Worm (Caenorhabditis elegans) whole organism, young adult: ENCODE data around the gene ent-4.

Experiments
- B0261.1 ChIP-seq: sonication (generic microtip); optimal IDR thresholded peaks from 2 replicates; lab custom pipeline; 2016; ENCODE audit warnings: mild to moderate bottlenecking, missing genetic modification characterization, moderate library complexity, missing compliant biosample characterization
- D2030.7 ChIP-seq: fragments of 200-800 bp; sonication (Bioruptor generic); IDR thresholded peaks from 2 replicates; pipeline ENCODE4 v1.3.6; 2022; ENCODE audit warnings: missing genetic modification reagents, missing genetic modification characterization, missing compliant biosample characterization
- F49E8.2 ChIP-seq: sonication (generic microtip); optimal IDR thresholded peaks from 3 replicates; lab custom pipeline; 2017; ENCODE audit warnings: missing genetic modification characterization, mild to moderate bottlenecking, missing compliant biosample characterization, antibody characterized with exemption, moderate library complexity; ENCODE audit not compliant: insufficient read depth
- K11D2.4 ChIP-seq: fragments of 200-800 bp; sonication (Bioruptor generic); IDR thresholded peaks from 2 replicates; pipeline ENCODE4 v1.3.6; 2022; ENCODE audit warnings: missing genetic modification reagents, missing genetic modification characterization, missing compliant biosample characterization
- Y53G8AR.9 ChIP-seq: fragments of 200-800 bp; sonication (Bioruptor generic); conservative IDR thresholded peaks from 2 replicates; pipeline ENCODE4 v1.3.6; 2022; ENCODE audit warnings: missing genetic modification reagents, missing genetic modification characterization, missing compliant biosample characterization
- Y95B8A.8 ChIP-seq: fragments of 200-800 bp; sonication (Bioruptor generic); IDR thresholded peaks from 2 replicates; pipeline ENCODE4 v1.3.6; 2022; ENCODE audit warnings: missing genetic modification reagents, missing genetic modification characterization, missing compliant biosample characterization
- ZK185.1 ChIP-seq: sonication (generic microtip); optimal IDR thresholded peaks from 2 replicates; lab custom pipeline; 2016; ENCODE audit warnings: mild to moderate bottlenecking, missing genetic modification characterization, missing compliant biosample characterization; ENCODE audit not compliant: poor library complexity, severe bottlenecking
- attf-3 ChIP-seq: fragments of 200-800 bp; sonication (Bioruptor generic); conservative IDR thresholded peaks from 2 replicates; pipeline ENCODE4 v1.3.6; 2022; ENCODE audit warnings: missing genetic modification reagents, missing genetic modification characterization, missing compliant biosample characterization
- attf-5 ChIP-seq: fragments of 200-800 bp; sonication (Bioruptor generic); optimal IDR thresholded peaks from 2 replicates; lab custom pipeline; 2018; ENCODE audit warnings: mild to moderate bottlenecking, missing genetic modification characterization, missing compliant biosample characterization
- bed-2 ChIP-seq: fragments of 200-800 bp; sonication (Bioruptor generic); IDR thresholded peaks from 2 replicates; pipeline ENCODE4 v1.3.6; 2022; ENCODE audit warnings: missing genetic modification reagents, missing genetic modification characterization, missing compliant biosample characterization
- cebp-1 ChIP-seq, 2 experiments: fragments of 200-800 bp in 1 of 2; sonication (Bioruptor generic) in 1 of 2; sonication (generic microtip) in 1 of 2; IDR thresholded peaks in 1 of 2; optimal IDR thresholded peaks in 1 of 2; 2 replicates each; pipeline versions ENCODE4 v1.3.6 to Lab custom; 2017 to 2022; ENCODE audit warnings: missing compliant biosample characterization in 2 of 2, missing genetic modification characterization in 2 of 2, mild to moderate bottlenecking in 1 of 2, missing genetic modification reagents in 1 of 2, moderate library complexity in 1 of 2
- ceh-27 ChIP-seq: fragments of 200-800 bp; sonication (Bioruptor generic); optimal IDR thresholded peaks from 2 replicates; lab custom pipeline; 2018; ENCODE audit warnings: mild to moderate bottlenecking, missing genetic modification characterization, moderate library complexity, missing compliant biosample characterization
- ceh-79 ChIP-seq: sonication (generic microtip); optimal IDR thresholded peaks from 2 replicates; lab custom pipeline; 2017; ENCODE audit warnings: mild to moderate bottlenecking, missing genetic modification characterization, missing compliant biosample characterization
- ceh-91 ChIP-seq: fragments of 200-800 bp; sonication (Bioruptor generic); IDR thresholded peaks from 2 replicates; pipeline ENCODE4 v1.3.6; 2022; ENCODE audit warnings: missing genetic modification reagents, missing genetic modification characterization, missing compliant biosample characterization
- egrh-3 ChIP-seq: fragments of 200-800 bp; sonication (Bioruptor generic); IDR thresholded peaks from 2 replicates; pipeline ENCODE4 v1.3.6; 2022; ENCODE audit warnings: missing genetic modification reagents, missing genetic modification characterization, missing compliant biosample characterization
- ekl-4 ChIP-seq: fragments of 200-800 bp; sonication (Bioruptor generic); IDR thresholded peaks from 2 replicates; pipeline ENCODE4 v1.3.6; 2022; ENCODE audit warnings: missing genetic modification reagents, missing genetic modification characterization, missing compliant biosample characterization
- ets-4 ChIP-seq: fragments of 200-800 bp; sonication (Bioruptor generic); optimal IDR thresholded peaks from 2 replicates; lab custom pipeline; 2018; ENCODE audit warnings: mild to moderate bottlenecking, missing genetic modification characterization, missing compliant biosample characterization
- hlh-12 ChIP-seq: sonication (generic microtip); optimal IDR thresholded peaks from 2 replicates; lab custom pipeline; 2016; ENCODE audit warnings: missing genetic modification characterization, missing compliant biosample characterization
- hmg-1.2 ChIP-seq: fragments of 200-800 bp; sonication (Bioruptor generic); IDR thresholded peaks from 2 replicates; pipeline ENCODE4 v1.3.6; 2022; ENCODE audit warnings: missing genetic modification reagents, missing genetic modification characterization, missing compliant biosample characterization
- hmg-20 ChIP-seq: fragments of 200-800 bp; sonication (Bioruptor generic); IDR thresholded peaks from 2 replicates; pipeline ENCODE4 v1.3.6; 2022; ENCODE audit warnings: missing genetic modification reagents, missing genetic modification characterization, missing compliant biosample characterization
- hrde-1 ChIP-seq: sonication (generic microtip); optimal IDR thresholded peaks from 2 replicates; lab custom pipeline; 2016; ENCODE audit warnings: missing genetic modification characterization, mild to moderate bottlenecking, missing compliant biosample characterization, moderate library complexity, missing genotype, missing genetic modification reagents, borderline replicate concordance
- lag-1 ChIP-seq: fragments of 200-800 bp; sonication (Bioruptor generic); IDR thresholded peaks from 2 replicates; pipeline ENCODE4 v1.3.6; 2022; ENCODE audit warnings: missing genetic modification reagents, missing genetic modification characterization, missing compliant biosample characterization
- let-526 ChIP-seq: fragments of 200-800 bp; sonication (Bioruptor generic); IDR thresholded peaks from 2 replicates; pipeline ENCODE4 v1.3.6; 2022; ENCODE audit warnings: missing genetic modification reagents, missing genetic modification characterization, missing compliant biosample characterization
- let-607 ChIP-seq, 2 experiments: fragments of 200-800 bp in 1 of 2; sonication (Bioruptor generic) in 1 of 2; sonication (generic microtip) in 1 of 2; optimal IDR thresholded peaks; 2 replicates each; lab custom pipeline; 2016 to 2018; ENCODE audit warnings: mild to moderate bottlenecking in 2 of 2, missing compliant biosample characterization in 2 of 2, missing genetic modification characterization in 2 of 2, moderate library complexity in 2 of 2, missing genotype in 1 of 2
- lir-1 ChIP-seq: fragments of 200-800 bp; sonication (Bioruptor generic); conservative IDR thresholded peaks from 2 replicates; pipeline ENCODE4 v1.3.6; 2022; ENCODE audit warnings: missing genetic modification reagents, missing genetic modification characterization, missing compliant biosample characterization
- madf-10 ChIP-seq: sonication (generic microtip); optimal IDR thresholded peaks from 2 replicates; lab custom pipeline; 2016; ENCODE audit warnings: mild to moderate bottlenecking, missing genetic modification characterization, missing compliant biosample characterization
- madf-6 ChIP-seq: fragments of 200-800 bp; sonication (Bioruptor generic); IDR thresholded peaks from 2 replicates; pipeline ENCODE4 v1.3.6; 2022; ENCODE audit warnings: missing genetic modification reagents, missing genetic modification characterization, missing compliant biosample characterization
- mel-28 ChIP-seq: sonication (generic microtip); optimal IDR thresholded peaks from 2 replicates; lab custom pipeline; 2016; ENCODE audit warnings: borderline replicate concordance, mild to moderate bottlenecking, missing genetic modification characterization, missing compliant biosample characterization
- nfya-1 ChIP-seq: sonication (generic microtip); optimal IDR thresholded peaks from 2 replicates; lab custom pipeline; 2017; ENCODE audit warnings: antibody characterized with exemption, missing compliant biosample characterization, missing genetic modification characterization, borderline replicate concordance; ENCODE audit not compliant: insufficient read depth
- nfya-2 ChIP-seq: fragments of 200-800 bp; sonication (Bioruptor generic); IDR thresholded peaks from 2 replicates; pipeline ENCODE4 v1.3.6; 2022; ENCODE audit warnings: missing genetic modification reagents, missing genetic modification characterization, missing compliant biosample characterization
- nhr-80 ChIP-seq: sonication (generic microtip); optimal IDR thresholded peaks from 2 replicates; lab custom pipeline; 2016; ENCODE audit warnings: missing genetic modification characterization, missing compliant biosample characterization
- rec-8 ChIP-seq, 2 experiments: sonication (generic microtip); optimal IDR thresholded peaks; 2 replicates each; lab custom pipeline; 2016; ENCODE audit warnings: mild to moderate bottlenecking in 2 of 2, missing genetic modification characterization in 2 of 2, missing genetic modification reagents in 2 of 2, missing genotype in 2 of 2, missing biosample characterization in 1 of 2, missing compliant biosample characterization in 1 of 2, moderate library complexity in 1 of 2
- snpc-1.3 ChIP-seq: sonication (generic microtip); optimal IDR thresholded peaks from 2 replicates; lab custom pipeline; 2017; ENCODE audit warnings: missing genetic modification characterization, mild to moderate bottlenecking, missing compliant biosample characterization, antibody characterized with exemption, moderate library complexity, missing genotype, missing genetic modification reagents; ENCODE audit not compliant: insufficient read depth
- snpc-3.4 ChIP-seq: sonication (generic microtip); optimal IDR thresholded peaks from 2 replicates; lab custom pipeline; 2017; ENCODE audit warnings: missing genetic modification characterization, mild to moderate bottlenecking, missing compliant biosample characterization, antibody characterized with exemption, moderate library complexity, missing genotype, missing genetic modification reagents
- snpc-4 ChIP-seq, 5 experiments: fragments of 150-350 bp in 1 of 5; sonication (generic microtip) in 4 of 5; optimal IDR thresholded peaks; 2 replicates each; lab custom pipeline; 2014 to 2018; ENCODE audit warnings: missing genetic modification characterization in 5 of 5, missing biosample characterization in 3 of 5, antibody characterized with exemption in 2 of 5, mild to moderate bottlenecking in 2 of 5, missing compliant biosample characterization in 2 of 5, missing genotype in 2 of 5, moderate library complexity in 2 of 5, missing genetic modification reagents in 1 of 5
- sptf-2 ChIP-seq: fragments of 200-800 bp; sonication (Bioruptor generic); optimal IDR thresholded peaks from 2 replicates; lab custom pipeline; 2018; ENCODE audit warnings: mild to moderate bottlenecking, missing genetic modification characterization, missing compliant biosample characterization
- tbp1 ChIP-seq: fragments of 200-800 bp; sonication (Bioruptor generic); optimal IDR thresholded peaks from 2 replicates; lab custom pipeline; 2018; ENCODE audit warnings: mild to moderate bottlenecking, missing genetic modification characterization, missing compliant biosample characterization
- unc-62 ChIP-seq: fragments of 150-350 bp; optimal IDR thresholded peaks from 2 replicates; lab custom pipeline; 2014; ENCODE audit warnings: missing biosample characterization, missing genetic modification reagents, missing genetic modification characterization
- ztf-22 ChIP-seq: fragments of 200-800 bp; sonication (Bioruptor generic); optimal IDR thresholded peaks from 2 replicates; lab custom pipeline; 2018; ENCODE audit warnings: mild to moderate bottlenecking, missing genetic modification characterization, moderate library complexity, missing compliant biosample characterization
- ztf-26 ChIP-seq: sonication (generic microtip); optimal IDR thresholded peaks from 2 replicates; lab custom pipeline; 2017; ENCODE audit warnings: missing genetic modification characterization, missing compliant biosample characterization

ent-4 gene

DNA sequence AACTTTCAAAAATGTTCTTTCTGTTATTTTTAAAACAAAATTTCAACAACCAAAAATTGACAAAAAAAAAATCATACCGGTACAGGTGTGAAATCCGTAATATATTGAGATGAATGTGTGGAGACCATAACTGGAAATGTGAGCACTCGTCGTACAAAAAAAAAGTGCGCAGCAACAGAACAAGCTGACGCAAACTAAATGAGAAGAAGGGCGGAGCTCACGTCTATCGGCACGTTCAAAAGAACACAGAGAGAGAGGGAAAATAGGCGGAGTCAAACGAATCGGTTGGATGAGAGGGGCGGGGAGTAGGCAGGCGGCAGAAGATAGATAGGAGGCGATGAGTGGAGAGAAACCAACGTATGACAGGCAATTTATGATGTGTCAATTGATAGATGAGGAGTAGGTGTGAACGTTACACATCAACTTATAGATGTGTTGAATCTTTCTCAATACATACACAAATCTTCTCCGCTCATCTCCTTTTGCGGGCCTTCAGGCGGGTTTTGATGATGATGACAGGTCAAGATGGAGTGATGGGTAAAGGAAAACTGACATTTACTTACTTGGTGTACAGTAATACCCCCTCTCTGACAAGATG lies 22.8 kb upstream of the ent-4 start, which contains the start of gene tlp-1:
Gene tlp-1, minus strand, starts transcription at position 255 of the 598 bp plus-strand sequence.
- TF ChIP-seq unc-62 (peak; percentile 94), let-526 (GFP tag; lab: Robert Waterston, UW) (no peak)

DNA sequence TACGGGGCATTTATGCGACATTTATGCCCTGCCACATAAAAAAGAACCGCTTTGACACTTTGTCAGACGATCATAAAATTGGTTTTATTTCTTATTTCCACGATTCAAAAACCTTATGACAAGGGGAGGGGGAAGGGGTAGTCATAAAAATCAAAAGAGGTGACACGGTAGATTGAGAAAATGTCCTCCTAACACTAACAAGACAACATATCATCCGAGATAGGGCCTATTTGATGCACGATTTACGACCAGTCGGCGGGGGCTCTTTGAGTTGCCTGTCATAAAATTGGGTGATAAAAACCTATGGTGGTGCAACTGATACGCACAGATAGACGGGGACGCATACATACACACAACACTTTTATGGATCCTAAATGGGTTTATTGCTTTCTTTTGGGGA lies 18.8 kb upstream of the ent-4 start:
- TF ChIP-seq ceh-79 (no peak), rec-8 (tag; optimal IDR thresholded peaks at IDR 0.05; lab: Kevin White, UChicago) (no peak), nhr-80 (peak; percentile 78), unc-62 (peak; percentile 68), mel-28 (tag; lab: Kevin White, UChicago) (no peak), let-607 (tag; optimal IDR thresholded peaks at IDR 0.05; lab: Kevin White, UChicago) (peak; percentile 45 to 46)

DNA sequence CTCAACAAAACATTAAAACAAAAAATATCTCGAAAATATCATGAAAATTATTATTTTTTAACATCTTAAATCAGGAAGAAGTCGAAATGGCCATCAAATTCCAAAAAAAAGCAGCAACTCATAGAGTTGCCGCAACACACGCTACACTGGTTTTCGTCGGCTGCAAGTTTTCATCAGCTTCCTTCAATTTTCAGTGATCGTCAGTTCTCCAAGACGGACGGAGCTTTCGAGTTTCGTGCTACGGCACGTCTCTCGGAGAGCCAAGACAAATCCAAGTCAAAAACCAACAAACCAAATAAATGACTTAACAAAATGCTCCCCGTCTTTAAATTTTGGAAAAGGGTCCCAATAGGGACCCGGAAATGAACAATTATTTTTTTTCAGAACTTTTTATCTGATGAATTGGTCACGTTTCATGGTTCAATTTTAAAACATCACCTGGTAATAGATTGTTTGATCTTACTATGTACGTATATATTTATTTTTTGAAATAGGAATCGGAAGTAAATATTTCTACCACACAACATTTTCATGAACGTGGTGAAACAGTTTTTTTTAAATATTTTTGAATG lies 17.6 kb upstream of the ent-4 start:
- no peak for TF ChIP-seq ceh-27
- no peak for TF ChIP-seq snpc-1.3 (tag; lab: Kevin White, UChicago)
- TF ChIP-seq attf-3 (GFP tag; lab: Robert Waterston, UW) = no peak
- TF ChIP-seq attf-5 (GFP tag; lab: Kevin White, UChicago) = no peak
- TF ChIP-seq ets-4 (GFP tag; lab: Kevin White, UChicago) = no peak
- TF ChIP-seq madf-10 (tag; lab: Kevin White, UChicago) = no peak
- no peak for TF ChIP-seq mel-28 (tag; lab: Kevin White, UChicago)
- TF ChIP-seq D2030.7 (GFP tag; lab: Robert Waterston, UW) = peak; percentile 18; the same call in 1 of the 2 replicates
- no peak for TF ChIP-seq let-526 (GFP tag; lab: Robert Waterston, UW)
- TF ChIP-seq lag-1 = no peak
- peak; percentile 11 for TF ChIP-seq snpc-3.4 (tag; lab: Kevin White, UChicago)
- TF ChIP-seq hmg-20 (GFP tag; lab: Robert Waterston, UW) = no peak
- TF ChIP-seq nfya-1 (tag; lab: Kevin White, UChicago) = no peak
- no peak for TF ChIP-seq ekl-4 (GFP tag; lab: Robert Waterston, UW)
- no peak for TF ChIP-seq cebp-1 (GFP tag; IDR thresholded peaks at IDR 0.05; lab: Robert Waterston, UW)
- no peak for TF ChIP-seq cebp-1 (tag; optimal IDR thresholded peaks at IDR 0.05; lab: Kevin White, UChicago)
- no peak for TF ChIP-seq ceh-91 (GFP tag; lab: Robert Waterston, UW)
- no peak for TF ChIP-seq egrh-3
- TF ChIP-seq Y53G8AR.9 = no peak
- no peak for TF ChIP-seq ztf-26 (tag; lab: Kevin White, UChicago)
- no peak for TF ChIP-seq ztf-22
- no peak for TF ChIP-seq K11D2.4 (GFP tag; lab: Robert Waterston, UW)
- no peak for TF ChIP-seq bed-2 (GFP tag; lab: Robert Waterston, UW)
- TF ChIP-seq nfya-2 = no peak
- peak; percentile 60 for TF ChIP-seq hmg-1.2
- no peak for TF ChIP-seq ZK185.1 (tag; lab: Kevin White, UChicago)
- TF ChIP-seq hrde-1 (tag; lab: Kevin White, UChicago) = no peak
- TF ChIP-seq tbp1 (GFP tag; lab: Kevin White, UChicago) = peak; percentile 68
- TF ChIP-seq sptf-2 = no peak
- TF ChIP-seq hlh-12 (tag; lab: Kevin White, UChicago) = no peak
- TF ChIP-seq unc-62 = no peak
- TF ChIP-seq snpc-4 (GFP tag; optimal IDR thresholded peaks at IDR 0.05; lab: Kevin White, UChicago) = peak; percentile 82
- TF ChIP-seq snpc-4 (tag; optimal IDR thresholded peaks at IDR 0.05; lab: Kevin White, UChicago) = peak; percentile 83 to 96 (median 95)
- peak; percentile 46 for TF ChIP-seq F49E8.2 (tag; lab: Kevin White, UChicago)
- TF ChIP-seq madf-6 (GFP tag; lab: Robert Waterston, UW) = peak; percentile 57
- TF ChIP-seq B0261.1 (tag; lab: Kevin White, UChicago) = no peak
- TF ChIP-seq Y95B8A.8 (GFP tag; lab: Robert Waterston, UW) = no peak
- TF ChIP-seq lir-1 (GFP tag; lab: Robert Waterston, UW) = no peak
